Worm (Caenorhabditis elegans) whole organism, L4/young adult: ENCODE measurements around the gene C28C12.12.

ENCODE experiments used
- dao-5 ChIP-seq: sonication (generic microtip); optimal IDR thresholded peaks from 2 replicates; lab custom pipeline; 2016; ENCODE audit warnings: missing genotype, missing genetic modification characterization, moderate library complexity, missing compliant biosample characterization
- him-1 ChIP-seq: sonication (generic microtip); optimal IDR thresholded peaks from 2 replicates; lab custom pipeline; 2016; ENCODE audit warnings: missing genotype, missing genetic modification reagents, missing genetic modification characterization, missing compliant biosample characterization

DNA sequence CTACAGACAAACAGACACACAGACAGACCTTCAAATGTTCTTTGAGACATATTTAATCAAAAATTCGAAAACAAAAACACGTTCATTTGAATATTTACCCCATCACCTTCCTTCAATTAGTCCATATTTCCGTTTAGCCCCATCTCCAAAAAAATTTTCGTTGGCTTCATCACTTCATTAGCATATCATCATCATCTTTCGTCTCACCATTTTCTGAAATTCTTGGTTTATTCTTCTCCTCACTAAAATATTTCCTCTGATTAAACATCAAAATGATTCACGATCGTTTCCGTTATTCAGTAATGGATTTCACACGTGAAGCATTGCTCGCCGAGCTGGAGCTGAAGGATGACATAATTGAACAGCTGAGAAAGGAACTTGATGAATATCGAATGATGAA lies 24.4 kb upstream of the C28C12.12 start, which contains the start of gene pkg-2:
- TF ChIP-seq dao-5 (tag; lab: Kevin White, UChicago) (no peak), him-1 (tag; lab: Kevin White, UChicago) (no peak)
